Worm (Caenorhabditis elegans) whole organism, L4 larva: ENCODE data around the gene smf-2.

Experiments
- F10B5.3 ChIP-seq: sonication (generic microtip); optimal IDR thresholded peaks from 2 replicates; lab custom pipeline; 2016; ENCODE audit warnings: mild to moderate bottlenecking, missing genetic modification characterization, missing compliant biosample characterization
- F37D6.2 ChIP-seq: sonication (generic microtip); optimal IDR thresholded peaks from 2 replicates; lab custom pipeline; 2016; ENCODE audit warnings: mild to moderate bottlenecking, missing genetic modification characterization, missing compliant biosample characterization
- F44E2.7 ChIP-seq: fragments of 200-800 bp; sonication (Bioruptor generic); IDR thresholded peaks from 2 replicates; pipeline ENCODE4 v2.1.2; 2022; ENCODE audit warnings: missing genetic modification characterization, missing compliant biosample characterization
- F49E8.2 ChIP-seq: sonication (generic microtip); optimal IDR thresholded peaks from 2 replicates; lab custom pipeline; 2016; ENCODE audit warnings: missing compliant biosample characterization, mild to moderate bottlenecking, missing genetic modification characterization, borderline replicate concordance
- R02D3.7 ChIP-seq: fragments of 150-350 bp; sonication (generic microtip); optimal IDR thresholded peaks from 3 replicates; lab custom pipeline; 2014; ENCODE audit warnings: missing biosample characterization, missing genetic modification characterization
- T20F7.1 ChIP-seq: fragments of 200-800 bp; sonication (Bioruptor generic); optimal IDR thresholded peaks from 2 replicates; lab custom pipeline; 2018; ENCODE audit warnings: mild to moderate bottlenecking, missing genetic modification characterization, missing compliant biosample characterization
- T26A8.4 ChIP-seq: fragments of 200-800 bp; sonication (Bioruptor generic); IDR thresholded peaks from 2 replicates; pipeline ENCODE4 v1.3.6; 2022; ENCODE audit warnings: missing genetic modification characterization, missing compliant biosample characterization
- Y48G9A.11 ChIP-seq: fragments of 200-800 bp; sonication (Bioruptor generic); IDR thresholded peaks from 2 replicates; pipeline ENCODE4 v1.3.6; 2022; ENCODE audit warnings: missing genetic modification reagents, missing genetic modification characterization, missing compliant biosample characterization
- Y75B8A.6 ChIP-seq: fragments of 200-800 bp; sonication (Bioruptor generic); IDR thresholded peaks from 2 replicates; pipeline ENCODE4 v1.3.6; 2022; ENCODE audit warnings: missing genetic modification reagents, missing genetic modification characterization, missing compliant biosample characterization
- ZK337.2 ChIP-seq: fragments of 200-800 bp; sonication (Bioruptor generic); IDR thresholded peaks from 2 replicates; pipeline ENCODE4 v1.3.6; 2022; ENCODE audit warnings: missing genetic modification reagents, missing genetic modification characterization, missing compliant biosample characterization
- ZK546.5 ChIP-seq, 2 experiments: sonication (generic microtip); optimal IDR thresholded peaks; 2 replicates each; lab custom pipeline; 2017; ENCODE audit warnings: missing biosample characterization in 2 of 2, missing genetic modification characterization in 2 of 2
- aha-1 ChIP-seq: fragments of 150-350 bp; peaks from one replicate; lab custom pipeline; 2014; ENCODE audit warnings: missing biosample characterization, missing genetic modification characterization
- aly-2 ChIP-seq: sonication (generic microtip); optimal IDR thresholded peaks from 2 replicates; lab custom pipeline; 2018; ENCODE audit warnings: missing biosample characterization, missing genetic modification characterization
- attf-4 ChIP-seq: sonication (generic microtip); optimal IDR thresholded peaks from 3 replicates; lab custom pipeline; 2017; ENCODE audit warnings: missing biosample characterization, missing genetic modification characterization
- ceh-28 ChIP-seq: fragments of 150-350 bp; optimal IDR thresholded peaks from 2 replicates; lab custom pipeline; 2014; ENCODE audit warnings: missing biosample characterization, missing genetic modification reagents, missing genetic modification characterization
- ceh-44 ChIP-seq: fragments of 200-800 bp; sonication (Bioruptor generic); IDR thresholded peaks from 2 replicates; pipeline ENCODE4 v1.3.6; 2022; ENCODE audit warnings: missing genetic modification reagents, missing genetic modification characterization, missing compliant biosample characterization
- ceh-62 ChIP-seq: sonication (generic microtip); optimal IDR thresholded peaks from 2 replicates; lab custom pipeline; 2017; ENCODE audit warnings: missing biosample characterization, missing genetic modification characterization
- ces-1 ChIP-seq: fragments of 150-350 bp; sonication (generic microtip); optimal IDR thresholded peaks from 4 replicates; lab custom pipeline; 2014; ENCODE audit warnings: missing biosample characterization, missing genetic modification reagents, missing genetic modification characterization
- daf-16 ChIP-seq, 3 experiments: sonication (generic microtip); optimal IDR thresholded peaks; 2 replicates each; lab custom pipeline; 2016 to 2017; ENCODE audit warnings: missing genetic modification characterization in 3 of 3, missing genetic modification reagents in 3 of 3, mild to moderate bottlenecking in 2 of 3, missing compliant biosample characterization in 2 of 3, missing biosample characterization in 1 of 3, moderate library complexity in 1 of 3
- duxl-1 ChIP-seq: sonication (generic microtip); optimal IDR thresholded peaks from 2 replicates; lab custom pipeline; 2016; ENCODE audit warnings: mild to moderate bottlenecking, missing genetic modification characterization, moderate library complexity, missing compliant biosample characterization; ENCODE audit not compliant: poor library complexity
- fkh-10 ChIP-seq: fragments of 150-350 bp; optimal IDR thresholded peaks from 2 replicates; lab custom pipeline; 2014; ENCODE audit warnings: missing biosample characterization, missing genetic modification reagents, missing genetic modification characterization
- fos-1 ChIP-seq: fragments of 150-350 bp; optimal IDR thresholded peaks from 2 replicates; lab custom pipeline; 2014; ENCODE audit warnings: missing biosample characterization, missing genetic modification characterization
- gei-8 ChIP-seq: fragments of 200-800 bp; sonication (Bioruptor generic); optimal IDR thresholded peaks from 2 replicates; lab custom pipeline; 2018; ENCODE audit warnings: mild to moderate bottlenecking, missing genetic modification characterization, missing compliant biosample characterization
- hif-1 ChIP-seq, 2 experiments: sonication (generic microtip); optimal IDR thresholded peaks; 2 replicates each; lab custom pipeline; 2016 to 2017; ENCODE audit warnings: missing compliant biosample characterization in 2 of 2, missing genetic modification characterization in 2 of 2, missing genetic modification reagents in 2 of 2, missing genotype in 2 of 2, mild to moderate bottlenecking in 1 of 2
- hmg-1.1 ChIP-seq: fragments of 200-800 bp; sonication (Bioruptor generic); IDR thresholded peaks from 2 replicates; pipeline ENCODE4 v1.3.6; 2022; ENCODE audit warnings: missing genetic modification reagents, missing genetic modification characterization, missing compliant biosample characterization
- lin-1 ChIP-seq: fragments of 200-800 bp; sonication (Bioruptor generic); IDR thresholded peaks from 2 replicates; pipeline ENCODE4 v1.3.6; 2022; ENCODE audit warnings: missing genetic modification reagents, missing genetic modification characterization, missing compliant biosample characterization
- lin-39 ChIP-seq: fragments of 150-350 bp; optimal IDR thresholded peaks from 2 replicates; lab custom pipeline; 2014; ENCODE audit warnings: missing biosample characterization, missing genetic modification reagents, missing genetic modification characterization
- lsy-2 ChIP-seq, 2 experiments: fragments of 150-350 bp in 1 of 2; sonication (generic microtip) in 1 of 2; optimal IDR thresholded peaks; 2 replicates each; lab custom pipeline; 2014 to 2017; ENCODE audit warnings: missing biosample characterization in 2 of 2, missing genetic modification characterization in 2 of 2
- mep-1 ChIP-seq: fragments of 150-350 bp; sonication (generic microtip); optimal IDR thresholded peaks from 3 replicates; lab custom pipeline; 2014; ENCODE audit warnings: missing biosample characterization, missing genetic modification characterization
- mxl-2 ChIP-seq: fragments of 200-800 bp; sonication (Bioruptor generic); conservative IDR thresholded peaks from 2 replicates; pipeline ENCODE4 v1.3.6; 2022; ENCODE audit warnings: missing genetic modification reagents, missing genetic modification characterization, missing compliant biosample characterization
- nhr-102 ChIP-seq: sonication (generic microtip); optimal IDR thresholded peaks from 2 replicates; lab custom pipeline; 2016; ENCODE audit warnings: mild to moderate bottlenecking, missing genetic modification characterization, moderate library complexity, missing compliant biosample characterization
- nhr-11 ChIP-seq: fragments of 150-350 bp; optimal IDR thresholded peaks from 2 replicates; lab custom pipeline; 2014; ENCODE audit warnings: missing biosample characterization, missing genetic modification characterization
- nhr-111 ChIP-seq: fragments of 200-800 bp; sonication (Bioruptor generic); optimal IDR thresholded peaks from 2 replicates; lab custom pipeline; 2018; ENCODE audit warnings: mild to moderate bottlenecking, missing genetic modification characterization, missing compliant biosample characterization
- nhr-28 ChIP-seq: fragments of 150-350 bp; optimal IDR thresholded peaks from 2 replicates; lab custom pipeline; 2014; ENCODE audit warnings: missing biosample characterization, missing genetic modification characterization
- nhr-41 ChIP-seq: fragments of 200-800 bp; sonication (Bioruptor generic); IDR thresholded peaks from 2 replicates; pipeline ENCODE4 v1.3.6; 2022; ENCODE audit warnings: missing genetic modification reagents, missing genetic modification characterization, missing compliant biosample characterization
- nhr-42 ChIP-seq: fragments of 200-800 bp; sonication (Bioruptor generic); IDR thresholded peaks from 2 replicates; pipeline ENCODE4 v1.3.6; 2022; ENCODE audit warnings: missing genetic modification characterization, missing compliant biosample characterization
- rbr-2 ChIP-seq: sonication (generic microtip); optimal IDR thresholded peaks from 2 replicates; lab custom pipeline; 2016; ENCODE audit warnings: missing genotype, missing genetic modification characterization, missing compliant biosample characterization
- sdz-12 ChIP-seq: fragments of 200-800 bp; sonication (Bioruptor generic); optimal IDR thresholded peaks from 2 replicates; lab custom pipeline; 2018; ENCODE audit warnings: mild to moderate bottlenecking, missing genetic modification characterization, missing compliant biosample characterization
- set-16 ChIP-seq: fragments of 200-800 bp; sonication (Bioruptor generic); IDR thresholded peaks from 2 replicates; pipeline ENCODE4 v1.3.6; 2022; ENCODE audit warnings: missing genetic modification reagents, missing genetic modification characterization, missing compliant biosample characterization
- skn-1 ChIP-seq: fragments of 150-350 bp; optimal IDR thresholded peaks from 2 replicates; lab custom pipeline; 2014; ENCODE audit warnings: missing biosample characterization, missing genetic modification characterization
- snpc-1.2 ChIP-seq: fragments of 200-800 bp; sonication (Bioruptor generic); IDR thresholded peaks from 2 replicates; pipeline ENCODE4 v1.3.6; 2022; ENCODE audit warnings: missing genetic modification reagents, missing genetic modification characterization, missing compliant biosample characterization
- tag-97 ChIP-seq: fragments of 200-800 bp; sonication (Bioruptor generic); IDR thresholded peaks from 2 replicates; pipeline ENCODE4 v1.3.6; 2022; ENCODE audit warnings: missing genetic modification characterization, missing compliant biosample characterization
- tra-1 ChIP-seq: fragments of 200-800 bp; sonication (Bioruptor generic); IDR thresholded peaks from 2 replicates; pipeline ENCODE4 v1.3.6; 2022; ENCODE audit warnings: missing genetic modification reagents, missing genetic modification characterization, missing compliant biosample characterization
- unc-130 ChIP-seq: sonication (generic microtip); optimal IDR thresholded peaks from 2 replicates; lab custom pipeline; 2016; ENCODE audit warnings: missing genetic modification reagents, missing genetic modification characterization, missing compliant biosample characterization
- unc-62 ChIP-seq, 3 experiments: fragments of 150-350 bp in 1 of 3; sonication (generic microtip); optimal IDR thresholded peaks in 2 of 3; peaks in 1 of 3; 1 replicate in 1 of 3; 2 replicates in 2 of 3; lab custom pipeline; 2014 to 2017; ENCODE audit warnings: missing biosample characterization in 3 of 3, missing genetic modification characterization in 3 of 3, missing genetic modification reagents in 3 of 3, missing genotype in 1 of 3
- zag-1 ChIP-seq: fragments of 150-350 bp; optimal IDR thresholded peaks from 2 replicates; lab custom pipeline; 2014; ENCODE audit warnings: missing biosample characterization, missing genetic modification characterization
- zfp-2 ChIP-seq: sonication (generic microtip); optimal IDR thresholded peaks from 2 replicates; lab custom pipeline; 2016; ENCODE audit warnings: mild to moderate bottlenecking, missing genetic modification characterization, missing compliant biosample characterization
- zfp-3 ChIP-seq: fragments of 200-800 bp; sonication (Bioruptor generic); conservative IDR thresholded peaks from 2 replicates; pipeline ENCODE4 v1.3.6; 2022; ENCODE audit warnings: missing genetic modification reagents, missing genetic modification characterization, missing compliant biosample characterization
- zip-11 ChIP-seq: fragments of 200-800 bp; sonication (Bioruptor generic); IDR thresholded peaks from 2 replicates; pipeline ENCODE4 v1.3.6; 2022; ENCODE audit warnings: missing genetic modification characterization, missing compliant biosample characterization
- zip-2 ChIP-seq: fragments of 150-350 bp; optimal IDR thresholded peaks from 2 replicates; lab custom pipeline; 2014; ENCODE audit warnings: missing biosample characterization, missing genetic modification characterization
- ztf-11 ChIP-seq: fragments of 150-350 bp; optimal IDR thresholded peaks from 2 replicates; lab custom pipeline; 2014; ENCODE audit warnings: missing biosample characterization, missing genetic modification characterization

The smf-2 gene

ce11 chrX:6743853-6744346 lies 25.4 kb upstream of the smf-2 start (continued):
- TF ChIP-seq tag-97 (GFP tag; lab: Robert Waterston, UW), result no peak
- no peak for TF ChIP-seq ces-1
- TF ChIP-seq set-16 (GFP tag; lab: Robert Waterston, UW), result peak; percentile 44; the same call in 1 of the 2 replicates
- TF ChIP-seq zfp-3 (GFP tag; lab: Robert Waterston, UW), result peak; percentile 95
- peak; percentile 70 for TF ChIP-seq nhr-41
- TF ChIP-seq unc-130 (GFP tag; lab: Kevin White, UChicago), result no peak
- TF ChIP-seq F10B5.3 (tag; lab: Kevin White, UChicago), result peak; percentile 57
- peak in 1 of 2 experiments; percentile 99 for TF ChIP-seq unc-62 (GFP tag; optimal IDR thresholded peaks at IDR 0.05 in 1 of 2; lab: Kevin White, UChicago)
- TF ChIP-seq unc-62 (tag; optimal IDR thresholded peaks at IDR 0.05; lab: Kevin White, UChicago), result no peak
- no peak for TF ChIP-seq ceh-62 (tag; lab: Kevin White, UChicago)
- TF ChIP-seq ZK546.5 (tag; optimal IDR thresholded peaks at IDR 0.05; lab: Kevin White, UChicago), result no peak
- TF ChIP-seq snpc-1.2 (GFP tag; lab: Robert Waterston, UW), result no peak
- peak; percentile 84 for TF ChIP-seq nhr-11
- no peak for TF ChIP-seq attf-4 (tag; lab: Kevin White, UChicago)
- TF ChIP-seq ceh-44 (GFP tag; lab: Robert Waterston, UW), result no peak
- TF ChIP-seq nhr-102 (tag; lab: Kevin White, UChicago), result peak; percentile 93
- TF ChIP-seq zip-2 (tag; lab: Kevin White, UChicago), result peak; percentile 80
- TF ChIP-seq rbr-2, result peak; percentile 43
- TF ChIP-seq sdz-12 (GFP tag; lab: Kevin White, UChicago), result peak; percentile 40
- TF ChIP-seq lsy-2 (tag; optimal IDR thresholded peaks at IDR 0.05; lab: Kevin White, UChicago), result peak; percentile 61 to 88
- TF ChIP-seq gei-8 (GFP tag; lab: Kevin White, UChicago), result peak; percentile 97
- peak; percentile 97 for TF ChIP-seq T26A8.4 (GFP tag; lab: Robert Waterston, UW)
- TF ChIP-seq Y75B8A.6, result peak; percentile 90
- peak; percentile 98 for TF ChIP-seq mxl-2 (GFP tag; lab: Robert Waterston, UW)
- TF ChIP-seq ZK337.2 (GFP tag; lab: Robert Waterston, UW), result no peak
- TF ChIP-seq zag-1 (tag; lab: Kevin White, UChicago), result no peak
- peak; percentile 82 for TF ChIP-seq duxl-1
- no peak for TF ChIP-seq lin-39 (tag; lab: Kevin White, UChicago)
- TF ChIP-seq hif-1 (tag; optimal IDR thresholded peaks at IDR 0.05; lab: Kevin White, UChicago), result peak; percentile 64 to 81
- no peak for TF ChIP-seq aly-2 (tag; lab: Kevin White, UChicago)
- peak; percentile 99 for TF ChIP-seq aha-1 (tag; lab: Kevin White, UChicago)
- peak; percentile 97 for TF ChIP-seq mep-1
- TF ChIP-seq T20F7.1 (GFP tag; lab: Kevin White, UChicago), result peak; percentile 83
- TF ChIP-seq zip-11 (GFP tag; lab: Robert Waterston, UW), result peak; percentile 45; the same call in 1 of the 2 replicates
- TF ChIP-seq ceh-28, result no peak
- peak; percentile 97 for TF ChIP-seq tra-1 (GFP tag; lab: Robert Waterston, UW)
- TF ChIP-seq Y48G9A.11 (GFP tag; lab: Robert Waterston, UW), result no peak
- no peak for TF ChIP-seq skn-1 (tag; lab: Kevin White, UChicago)
- TF ChIP-seq nhr-42 (GFP tag; lab: Robert Waterston, UW), result peak; percentile 78; the same call in 1 of the 2 replicates
- TF ChIP-seq R02D3.7 (tag; lab: Kevin White, UChicago), result no peak
- TF ChIP-seq zfp-2, result peak; percentile 57
- TF ChIP-seq fkh-10 (GFP tag; lab: Kevin White, UChicago), result no peak
- peak; percentile 76 for TF ChIP-seq fos-1 (tag; lab: Kevin White, UChicago)
- no peak for TF ChIP-seq F37D6.2 (tag; lab: Kevin White, UChicago)
- peak; percentile 67 to 96 for TF ChIP-seq daf-16 (GFP tag; optimal IDR thresholded peaks at IDR 0.05; lab: Kevin White, UChicago)
- TF ChIP-seq daf-16 (tag; optimal IDR thresholded peaks at IDR 0.05; lab: Kevin White, UChicago), result peak; percentile 98
- peak; percentile 45 for TF ChIP-seq hmg-1.1 (GFP tag; lab: Robert Waterston, UW)
- TF ChIP-seq nhr-111, result no peak
- no peak for TF ChIP-seq ztf-11
- peak; percentile 94 for TF ChIP-seq nhr-28 (tag; lab: Kevin White, UChicago)
- no peak for TF ChIP-seq F49E8.2 (tag; lab: Kevin White, UChicago)
- TF ChIP-seq F44E2.7 (GFP tag; lab: Robert Waterston, UW), result no peak
- TF ChIP-seq lin-1, result peak; percentile 93
